Fruit fly (Drosophila melanogaster) whole organism: Measurements from ENCODE around the gene CG11839.

Source experiments
- EcR ChIP-seq, 2 experiments: fragments of >200 bp; optimal IDR thresholded peaks; 2 replicates each; lab custom pipeline; 2017; ENCODE audit warnings: missing biosample characterization in 2 of 2, missing genetic modification characterization in 2 of 2, missing genetic modification reagents in 2 of 2
- pan ChIP-seq: fragments of >200 bp; optimal IDR thresholded peaks from 2 replicates; lab custom pipeline; 2017

- TF ChIP-seq EcR (GFP tag; optimal IDR thresholded peaks at IDR 0.05; lab: Kevin White, UChicago) (no peak), pan (no peak)
These were observed 15.1 kb upstream of the CG11839 start, which contains the start of gene CG31109 for dm6 chr3R:25054451-25055188.
